Worm (Caenorhabditis elegans): ENCODE measurements around the gene str-260.

Gene str-260

ce11 chrV:3579248-3579647, 52.3 kb downstream of the str-260 start:
- TF ChIP-seq lin-11 (tag; optimal IDR thresholded peaks at IDR 0.05) (no peak), sdc-2 (tag; optimal IDR thresholded peaks at IDR 0.05) (no peak), dmd-4 (tag; optimal IDR thresholded peaks at IDR 0.05; ENCODE audit: borderline replicate concordance) (no peak), zip-5 (tag; optimal IDR thresholded peaks at IDR 0.05) (no peak), K09A11.1 (tag; optimal IDR thresholded peaks at IDR 0.05; ENCODE audit: insufficient read depth) (no peak), ceh-48 (tag; optimal IDR thresholded peaks at IDR 0.05) (no peak)

- peak; percentile 2 for TF ChIP-seq unc-55 (GFP tag; optimal IDR thresholded peaks at IDR 0.05)
- peak; percentile 9 for TF ChIP-seq nfya-1 (tag; optimal IDR thresholded peaks at IDR 0.05)
- peak; percentile 41 for TF ChIP-seq ceh-18 (tag; optimal IDR thresholded peaks at IDR 0.05)
- TF ChIP-seq pax-1 (tag; optimal IDR thresholded peaks at IDR 0.05), result no peak
Measured at ce11 chrV:3579795-3580194, 52.8 kb downstream of the str-260 start.
